Fruit fly (Drosophila melanogaster): ENCODE data around the gene CG8353.

The CG8353 gene

DNA sequence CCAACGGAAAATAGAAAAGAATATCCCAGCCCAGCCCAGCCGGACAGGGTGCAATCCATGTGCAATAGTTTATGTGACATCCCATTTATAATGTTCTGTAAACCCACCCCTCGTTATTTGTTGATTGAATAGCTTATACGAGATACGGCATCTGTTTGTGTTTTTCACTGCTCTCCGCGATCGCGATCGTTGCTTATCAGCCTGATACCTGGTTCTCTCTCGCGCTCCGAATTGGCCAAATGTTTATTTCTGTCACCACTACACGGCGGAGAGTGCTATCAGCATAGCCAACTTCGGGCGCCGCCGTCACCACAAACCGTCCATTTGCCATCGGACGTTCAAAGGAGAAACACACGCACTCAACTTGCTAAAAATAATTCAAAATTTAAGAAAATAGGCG is at the start of gene CG8353:
CG8353 (plus strand) TSS at position 59 of the 400 bp plus-strand sequence.
- TF ChIP-seq Ets98B (GFP tag; IDR thresholded peaks at IDR 0.05) (no peak), CG13204 (GFP tag; optimal IDR thresholded peaks at IDR 0.05) (no peak), CG17806 (tag; optimal IDR thresholded peaks at IDR 0.05) (no peak), CG10348 (GFP tag; IDR thresholded peaks at IDR 0.05) (no peak), CG34367 (tag; optimal IDR thresholded peaks at IDR 0.05) (no peak), CG4496 (GFP tag; IDR thresholded peaks at IDR 0.05) (0 out of 3 replicates have a peak, but pooled peaks have one; percentile 32), EcR (GFP tag; optimal IDR thresholded peaks at IDR 0.05) (no peak), Pif1A (GFP tag; optimal IDR thresholded peaks at IDR 0.05) (no peak), CG32121 (GFP tag; IDR thresholded peaks at IDR 0.05) (peak; percentile 43; the same call in 1 of the 2 replicates), fd96Ca (GFP tag; IDR thresholded peaks at IDR 0.05) (no peak), CG9948 (tag; optimal IDR thresholded peaks at IDR 0.05) (no peak), Snoo (tag; optimal IDR thresholded peaks at IDR 0.05) (no peak), rn (GFP tag; IDR thresholded peaks at IDR 0.05) (no peak)

DNA sequence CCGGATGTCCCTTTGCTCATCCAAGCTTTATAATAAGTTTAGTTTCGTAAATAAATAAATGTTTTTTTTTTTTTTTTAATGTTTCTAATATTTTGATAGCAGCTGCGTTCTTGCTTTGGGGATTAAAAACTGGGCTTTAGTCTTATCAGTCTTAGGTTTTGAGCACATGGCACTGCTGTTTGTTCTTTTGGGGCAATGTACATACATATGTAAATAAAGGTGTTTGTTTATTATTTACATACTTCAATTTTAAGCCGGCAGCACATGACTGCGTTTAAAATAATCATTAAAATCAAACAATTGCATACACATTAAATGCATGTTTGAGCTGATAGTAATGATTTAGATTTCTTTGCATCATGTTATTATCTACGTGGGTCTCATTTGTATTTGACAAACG is 49.6 kb upstream of the CG8353 start:
- TF ChIP-seq CG34367 (tag; optimal IDR thresholded peaks at IDR 0.05) (no peak), CG13204 (GFP tag; optimal IDR thresholded peaks at IDR 0.05) (no peak), CG14655 (GFP tag; optimal IDR thresholded peaks at IDR 0.05) (no peak), CG4496 (GFP tag; IDR thresholded peaks at IDR 0.05) (no peak), CG8301 (tag; optimal IDR thresholded peaks at IDR 0.05) (no peak), Pif1A (GFP tag; optimal IDR thresholded peaks at IDR 0.05) (no peak), Snoo (tag; optimal IDR thresholded peaks at IDR 0.05) (no peak), Pif1B (GFP tag; optimal IDR thresholded peaks at IDR 0.05) (no peak), rn (GFP tag; IDR thresholded peaks at IDR 0.05) (no peak), CG17806 (tag; optimal IDR thresholded peaks at IDR 0.05) (no peak), CG8159 (tag; optimal IDR thresholded peaks at IDR 0.05) (no peak), Ets98B (GFP tag; IDR thresholded peaks at IDR 0.05) (no peak), EcR (GFP tag; optimal IDR thresholded peaks at IDR 0.05) (no peak), CG15710 (tag; optimal IDR thresholded peaks at IDR 0.05) (no peak), CG32121 (GFP tag; IDR thresholded peaks at IDR 0.05) (no peak), fd96Ca (GFP tag; IDR thresholded peaks at IDR 0.05) (no peak), D1 (tag; optimal IDR thresholded peaks at IDR 0.05) (no peak)

DNA sequence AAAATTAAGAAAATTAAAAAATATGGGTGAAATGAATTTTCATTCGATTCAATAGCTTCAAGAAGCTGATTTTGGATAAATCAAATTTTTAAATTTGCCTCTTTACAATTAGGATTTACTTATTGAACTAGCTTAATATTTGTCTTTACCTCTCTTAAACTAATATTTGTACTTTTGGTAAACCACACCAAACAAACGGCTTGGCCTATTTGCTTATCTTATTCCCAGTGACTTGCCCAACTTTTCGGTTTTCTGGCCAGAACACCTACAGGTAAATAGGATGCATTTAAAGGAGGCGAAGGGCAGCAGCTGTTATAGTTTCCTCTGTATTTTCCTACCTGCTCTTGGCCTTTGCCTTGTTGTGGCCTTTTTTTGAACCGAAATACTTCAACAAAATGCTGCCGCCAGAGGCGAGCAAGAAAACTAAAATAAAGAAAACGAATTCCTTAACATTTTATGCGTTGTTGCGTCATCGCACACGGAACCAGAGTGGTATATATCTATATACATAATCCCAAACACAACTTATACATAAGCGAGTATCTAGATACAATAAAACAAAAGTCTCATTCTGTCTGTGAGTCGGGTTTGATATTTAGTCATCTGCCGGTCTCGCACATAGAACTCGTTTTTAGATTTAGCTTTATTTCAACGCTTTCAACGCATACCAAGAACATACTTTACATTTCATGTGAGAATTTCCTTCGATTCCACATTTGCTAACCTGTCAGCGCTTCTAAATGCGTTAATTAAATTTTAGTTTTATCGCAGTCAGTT is 47.9 kb upstream of the CG8353 start:
- no peak for TF ChIP-seq gl (tag; optimal IDR thresholded peaks at IDR 0.05)
- TF ChIP-seq Ets98B (GFP tag; IDR thresholded peaks at IDR 0.05), result no peak
- TF ChIP-seq Pif1A (GFP tag; optimal IDR thresholded peaks at IDR 0.05), result no peak
- TF ChIP-seq CG13204 (GFP tag; optimal IDR thresholded peaks at IDR 0.05), result no peak
- no peak for TF ChIP-seq D1 (tag; optimal IDR thresholded peaks at IDR 0.05)
- no peak for TF ChIP-seq CG8159 (tag; optimal IDR thresholded peaks at IDR 0.05)
- no peak for TF ChIP-seq fd96Ca (GFP tag; IDR thresholded peaks at IDR 0.05)
- no peak for TF ChIP-seq CG17806 (tag; optimal IDR thresholded peaks at IDR 0.05)
- no peak for TF ChIP-seq CG9948 (tag; optimal IDR thresholded peaks at IDR 0.05)
- TF ChIP-seq CG8301 (tag; optimal IDR thresholded peaks at IDR 0.05), result no peak
- no peak for TF ChIP-seq CG32121 (GFP tag; IDR thresholded peaks at IDR 0.05)
- no peak for TF ChIP-seq EcR (GFP tag; optimal IDR thresholded peaks at IDR 0.05)
- TF ChIP-seq Pif1B (GFP tag; optimal IDR thresholded peaks at IDR 0.05), result no peak
- TF ChIP-seq rn (GFP tag; IDR thresholded peaks at IDR 0.05), result no peak
- no peak for TF ChIP-seq CG15710 (tag; optimal IDR thresholded peaks at IDR 0.05)
- no peak for TF ChIP-seq CG34367 (tag; optimal IDR thresholded peaks at IDR 0.05)
- no peak for TF ChIP-seq CG14655 (GFP tag; optimal IDR thresholded peaks at IDR 0.05)
- no peak for TF ChIP-seq CG4496 (GFP tag; IDR thresholded peaks at IDR 0.05)
- TF ChIP-seq CG12605 (GFP tag; IDR thresholded peaks at IDR 0.05), result no peak
- TF ChIP-seq CG10348 (GFP tag; IDR thresholded peaks at IDR 0.05), result no peak

DNA sequence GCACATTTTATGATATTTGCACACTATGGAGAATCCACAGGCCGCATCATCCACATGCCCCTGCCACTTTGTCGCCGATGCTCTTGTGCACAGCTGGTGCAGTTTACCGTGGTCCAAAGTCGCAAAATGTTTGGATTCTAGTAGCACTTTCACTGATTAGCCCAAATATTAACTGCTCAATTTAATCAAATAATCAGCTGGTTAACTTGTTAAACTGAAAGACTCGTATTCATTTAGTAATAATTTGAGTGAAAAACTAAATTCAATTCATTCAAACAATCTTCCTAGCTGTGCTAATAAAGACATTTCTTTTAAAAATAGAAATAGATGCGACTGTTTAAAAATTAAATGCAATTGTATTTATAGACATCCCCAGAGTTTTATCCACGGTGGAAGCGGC is 45.8 kb upstream of the CG8353 start:
- TF ChIP-seq Pif1A (GFP tag; optimal IDR thresholded peaks at IDR 0.05), result peak; percentile 12
- no peak for TF ChIP-seq CG9948 (tag; optimal IDR thresholded peaks at IDR 0.05)
- TF ChIP-seq CG34367 (tag; optimal IDR thresholded peaks at IDR 0.05), result no peak
- TF ChIP-seq CG8301 (tag; optimal IDR thresholded peaks at IDR 0.05), result peak; percentile 25
- TF ChIP-seq Ets98B (GFP tag; IDR thresholded peaks at IDR 0.05), result no peak
- TF ChIP-seq CG14655 (GFP tag; optimal IDR thresholded peaks at IDR 0.05), result peak; percentile 30
- no peak for TF ChIP-seq CG12605 (GFP tag; IDR thresholded peaks at IDR 0.05)
- TF ChIP-seq CG8159 (tag; optimal IDR thresholded peaks at IDR 0.05), result no peak
- TF ChIP-seq fd96Ca (GFP tag; IDR thresholded peaks at IDR 0.05), result no peak
- no peak for TF ChIP-seq D1 (tag; optimal IDR thresholded peaks at IDR 0.05)
- TF ChIP-seq CG17806 (tag; optimal IDR thresholded peaks at IDR 0.05), result no peak
- no peak for TF ChIP-seq CG4496 (GFP tag; IDR thresholded peaks at IDR 0.05)
- TF ChIP-seq Snoo (tag; optimal IDR thresholded peaks at IDR 0.05), result no peak
- TF ChIP-seq CG15710 (tag; optimal IDR thresholded peaks at IDR 0.05), result no peak
- TF ChIP-seq CG10348 (GFP tag; IDR thresholded peaks at IDR 0.05), result no peak
- no peak for TF ChIP-seq CG32121 (GFP tag; IDR thresholded peaks at IDR 0.05)

DNA sequence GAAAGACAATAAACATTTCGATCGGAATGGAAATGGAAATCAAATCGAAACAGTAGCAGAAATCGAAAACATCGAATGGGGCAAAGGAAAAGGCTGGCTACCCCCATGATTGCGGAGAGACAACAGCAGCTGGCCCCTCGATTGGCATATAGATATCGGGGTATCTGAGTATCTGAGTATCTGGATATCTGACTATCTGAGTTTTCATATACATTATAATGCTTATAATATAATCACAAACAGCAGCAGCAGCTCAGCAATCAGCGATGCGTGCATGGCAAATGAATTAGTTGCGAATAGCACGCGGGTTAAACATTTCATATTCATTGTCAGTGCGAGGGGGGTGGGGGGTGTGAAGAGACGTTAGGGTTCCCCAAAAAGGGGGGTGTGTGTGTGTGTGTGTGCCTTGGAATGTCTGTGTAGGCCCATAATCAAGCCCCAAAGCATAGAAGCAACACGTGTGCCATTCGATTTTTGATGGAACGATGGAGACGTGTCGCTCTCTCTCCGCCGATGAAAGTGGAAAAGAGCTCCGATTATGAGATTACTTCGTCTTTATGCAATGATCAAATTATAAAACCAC is 43.2 kb upstream of the CG8353 start:
- TF ChIP-seq fd96Ca (GFP tag; IDR thresholded peaks at IDR 0.05), result no peak
- TF ChIP-seq Snoo (tag; optimal IDR thresholded peaks at IDR 0.05), result no peak
- no peak for TF ChIP-seq Pif1B (GFP tag; optimal IDR thresholded peaks at IDR 0.05)
- TF ChIP-seq CG32121 (GFP tag; IDR thresholded peaks at IDR 0.05), result no peak
- no peak for TF ChIP-seq EcR (GFP tag; optimal IDR thresholded peaks at IDR 0.05)
- no peak for TF ChIP-seq CG17806 (tag; optimal IDR thresholded peaks at IDR 0.05)
- no peak for TF ChIP-seq CG9948 (tag; optimal IDR thresholded peaks at IDR 0.05)
- no peak for TF ChIP-seq CG8301 (tag; optimal IDR thresholded peaks at IDR 0.05)
- no peak for TF ChIP-seq gl (tag; optimal IDR thresholded peaks at IDR 0.05)
- no peak for TF ChIP-seq Ets98B (GFP tag; IDR thresholded peaks at IDR 0.05)
